Worm (Caenorhabditis elegans) whole organism, L1 larva: ENCODE results near the gene ifet-1.

Experiments used
- Y116A8C.19 ChIP-seq: sonication (generic microtip); optimal IDR thresholded peaks from 2 replicates; lab custom pipeline; 2016; ENCODE audit warnings: missing compliant biosample characterization, missing genetic modification characterization, borderline replicate concordance
- blmp-1 ChIP-seq: fragments of 150-350 bp; optimal IDR thresholded peaks from 2 replicates; lab custom pipeline; 2014; ENCODE audit warnings: missing biosample characterization, missing genetic modification characterization
- ceh-90 ChIP-seq: sonication (generic microtip); optimal IDR thresholded peaks from 2 replicates; lab custom pipeline; 2016; ENCODE audit warnings: missing genetic modification characterization, missing compliant biosample characterization
- efl-1 ChIP-seq, 4 experiments: fragments of 150-350 bp; optimal IDR thresholded peaks in 3 of 4; peaks in 1 of 4; 1 replicate in 1 of 4; 2 replicates in 3 of 4; lab custom pipeline; 2014; ENCODE audit warnings: missing biosample characterization in 2 of 4, missing genetic modification characterization in 2 of 4, missing genetic modification reagents in 2 of 4
- fkh-8 ChIP-seq: sonication (generic microtip); optimal IDR thresholded peaks from 2 replicates; lab custom pipeline; 2016; ENCODE audit warnings: mild to moderate bottlenecking, missing genetic modification characterization, missing compliant biosample characterization
- lin-15B ChIP-seq: fragments of 150-350 bp; sonication (generic microtip); optimal IDR thresholded peaks from 3 replicates; lab custom pipeline; 2014; ENCODE audit warnings: missing biosample characterization, missing genetic modification characterization
- lir-3 ChIP-seq: sonication (generic microtip); optimal IDR thresholded peaks from 2 replicates; lab custom pipeline; 2016; ENCODE audit warnings: mild to moderate bottlenecking, missing genetic modification characterization, moderate library complexity, missing compliant biosample characterization; ENCODE audit not compliant: poor library complexity
- lsy-2 ChIP-seq, 2 experiments: fragments of 150-350 bp; optimal IDR thresholded peaks; 2 replicates each; lab custom pipeline; 2014; ENCODE audit warnings: missing biosample characterization in 2 of 2, missing genetic modification characterization in 2 of 2
- nhr-237 ChIP-seq: fragments of 150-350 bp; optimal IDR thresholded peaks from 2 replicates; lab custom pipeline; 2014; ENCODE audit warnings: missing biosample characterization, missing genetic modification characterization
- pax-3 ChIP-seq: fragments of 200-800 bp; sonication (Bioruptor generic); optimal IDR thresholded peaks from 2 replicates; lab custom pipeline; 2018; ENCODE audit warnings: mild to moderate bottlenecking, missing genetic modification characterization, moderate library complexity, missing compliant biosample characterization
- pqm-1 ChIP-seq: sonication (generic microtip); optimal IDR thresholded peaks from 3 replicates; lab custom pipeline; 2017; ENCODE audit warnings: missing biosample characterization, missing genetic modification characterization
- unc-130 ChIP-seq: fragments of 150-350 bp; optimal IDR thresholded peaks from 2 replicates; lab custom pipeline; 2017; ENCODE audit warnings: missing biosample characterization, missing genetic modification characterization, inconsistent platforms
- zag-1 ChIP-seq: fragments of 150-350 bp; optimal IDR thresholded peaks from 2 replicates; lab custom pipeline; 2014; ENCODE audit warnings: missing biosample characterization, missing genetic modification characterization
- ztf-11 ChIP-seq, 2 experiments: sonication (generic microtip); optimal IDR thresholded peaks; 2 replicates each; lab custom pipeline; 2016 to 2017; ENCODE audit warnings: missing genetic modification characterization in 2 of 2, missing biosample characterization in 1 of 2, missing compliant biosample characterization in 1 of 2

ce11 chrIII:4461337-4461736 lies 13.6 kb downstream of the ifet-1 start:
- TF ChIP-seq zag-1 (no peak), efl-1 (optimal IDR thresholded peaks at IDR 0.05; lab: Kevin White, UChicago) (no peak), efl-1 (GFP tag; optimal IDR thresholded peaks at IDR 0.05 in 1 of 2; lab: Kevin White, UChicago) (no peak), ztf-11 (tag; optimal IDR thresholded peaks at IDR 0.05; lab: Kevin White, UChicago) (no peak), pax-3 (tag; lab: Kevin White, UChicago) (no peak), lsy-2 (tag; optimal IDR thresholded peaks at IDR 0.05; lab: Kevin White, UChicago) (no peak), fkh-8 (tag; lab: Kevin White, UChicago) (no peak), unc-130 (tag; lab: Kevin White, UChicago) (no peak), lin-15B (tag; lab: Kevin White, UChicago) (no peak), nhr-237 (tag; lab: Kevin White, UChicago) (no peak), lir-3 (no peak), pqm-1 (no peak), ceh-90 (no peak), blmp-1 (tag; lab: Kevin White, UChicago) (no peak), Y116A8C.19 (tag; lab: Kevin White, UChicago) (no peak)
